Fruit fly (Drosophila melanogaster): ENCODE data around the gene CG12605.

CG12605 gene

dm6 chr3L:3952468-3952867 lies 12.1 kb downstream of the CG12605 start, which contains the start of gene CG14984 (continued):
- TF ChIP-seq Ptx1 (GFP tag; IDR thresholded peaks at IDR 0.05) (peak; percentile 42; the same call in 1 of the 2 replicates), Rfx (GFP tag; IDR thresholded peaks at IDR 0.05) (peak; percentile 82), Kr (GFP tag; optimal IDR thresholded peaks at IDR 0.05) (no peak), HmgZ (tag; optimal IDR thresholded peaks at IDR 0.05) (no peak), CG1024 (GFP tag; IDR thresholded peaks at IDR 0.05) (no peak), CG3995 (GFP tag; optimal IDR thresholded peaks at IDR 0.05) (no peak), CG10654 (GFP tag; optimal IDR thresholded peaks at IDR 0.05) (no peak), sna (GFP tag; IDR thresholded peaks at IDR 0.05; ENCODE audit: partially characterized antibody) (no peak), luna (GFP tag; optimal IDR thresholded peaks at IDR 0.05) (no peak), CG7963 (GFP tag; IDR thresholded peaks at IDR 0.05; ENCODE audit: partially characterized antibody) (no peak), mam (GFP tag; optimal IDR thresholded peaks at IDR 0.05) (peak; percentile 49), E2f2 (GFP tag; IDR thresholded peaks at IDR 0.05) (no peak; the same call in 1 of the 2 replicates), CG7786 (GFP tag; optimal IDR thresholded peaks at IDR 0.05) (peak; percentile 23), ham (GFP tag; IDR thresholded peaks at IDR 0.05) (no peak), CG4404 (GFP tag; IDR thresholded peaks at IDR 0.05) (peak; percentile 43; the same call in 1 of the 2 replicates), jumu (GFP tag; optimal IDR thresholded peaks at IDR 0.05) (no peak), CG15479 (GFP tag; optimal IDR thresholded peaks at IDR 0.05) (no peak), HLH3B (GFP tag; IDR thresholded peaks at IDR 0.05) (no peak), Dfd (GFP tag; optimal IDR thresholded peaks at IDR 0.05) (no peak), sima (GFP tag; optimal IDR thresholded peaks at IDR 0.05) (no peak), wek (GFP tag; optimal IDR thresholded peaks at IDR 0.05) (no peak), pb (GFP tag; optimal IDR thresholded peaks at IDR 0.05) (no peak), CG2875 (GFP tag; optimal IDR thresholded peaks at IDR 0.05) (no peak), CG10431 (GFP tag; optimal IDR thresholded peaks at IDR 0.05) (no peak), ranshi (GFP tag; IDR thresholded peaks at IDR 0.05) (peak; percentile 55; the same call in 1 of the 2 replicates), Bdp1 (GFP tag; optimal IDR thresholded peaks at IDR 0.05) (no peak), CG11696 (GFP tag; IDR thresholded peaks at IDR 0.05) (no peak), br (optimal IDR thresholded peaks at IDR 0.05) (no peak), Usf (GFP tag; optimal IDR thresholded peaks at IDR 0.05) (no peak), CG30020 (tag; optimal IDR thresholded peaks at IDR 0.05) (no peak), Atf-2 (GFP tag; optimal IDR thresholded peaks at IDR 0.05) (no peak), Ssrp (tag; optimal IDR thresholded peaks at IDR 0.05) (no peak), sr (GFP tag; IDR thresholded peaks at IDR 0.05) (no peak), CG6689 (GFP tag; IDR thresholded peaks at IDR 0.05) (peak; percentile 51), ems (GFP tag; optimal IDR thresholded peaks at IDR 0.05) (peak; percentile 57), mirr (GFP tag; optimal IDR thresholded peaks at IDR 0.05) (no peak), CG2202 (tag; optimal IDR thresholded peaks at IDR 0.05) (no peak), dmrt11E (tag; optimal IDR thresholded peaks at IDR 0.05) (no peak), CG34376 (GFP tag; optimal IDR thresholded peaks at IDR 0.05) (peak; percentile 5), CG14667 (GFP tag; IDR thresholded peaks at IDR 0.05) (peak; percentile 35; the same call in 1 of the 2 replicates), Six4 (GFP tag; optimal IDR thresholded peaks at IDR 0.05) (peak; percentile 12), CG10462 (GFP tag; optimal IDR thresholded peaks at IDR 0.05) (no peak), Bgb (GFP tag; IDR thresholded peaks at IDR 0.05; ENCODE audit: partially characterized antibody) (no peak), CG7556 (GFP tag; optimal IDR thresholded peaks at IDR 0.05) (peak; percentile 35), esg (GFP tag; conservative IDR thresholded peaks at IDR 0.05) (0 out of 2 replicates have a peak, but pooled peaks have one; percentile 12), pan (optimal IDR thresholded peaks at IDR 0.05) (no peak), pan (GFP tag; optimal IDR thresholded peaks at IDR 0.05 in 1 of 2, IDR thresholded peaks at IDR 0.05 in 1 of 2) (peak in 1 of 2 experiments; percentile 20), CG2120 (GFP tag; optimal IDR thresholded peaks at IDR 0.05) (peak; percentile 71), CG6683 (GFP tag; optimal IDR thresholded peaks at IDR 0.05) (no peak), pnt (GFP tag; optimal IDR thresholded peaks at IDR 0.05) (peak; percentile 29), CG42726 (GFP tag; IDR thresholded peaks at IDR 0.05; ENCODE audit: partially characterized antibody) (no peak), seq (GFP tag; IDR thresholded peaks at IDR 0.05) (no peak), NC2β (GFP tag; optimal IDR thresholded peaks at IDR 0.05) (no peak)
